Fruit fly (Drosophila melanogaster) S2 (cell line): ENCODE results near the gene Noa36.

Experiments
- CG8478 ChIP-seq: fragments of >200 bp; optimal IDR thresholded peaks from 2 replicates; lab custom pipeline; 2018
- CTCF ChIP-seq, 2 experiments: fragments of >200 bp; optimal IDR thresholded peaks; 2 replicates each; lab custom pipeline; 2018

Gene Noa36

dm6 chr3R:28555324-28555723 lies 43.8 kb downstream of the Noa36 start:
- TF ChIP-seq CG8478 (lab: Kevin White, UChicago) (no peak), CTCF (optimal IDR thresholded peaks at IDR 0.05; lab: Kevin White, UChicago) (no peak)

- TF ChIP-seq CG8478 (lab: Kevin White, UChicago) (no peak), CTCF (optimal IDR thresholded peaks at IDR 0.05; lab: Kevin White, UChicago) (no peak)
Measured at dm6 chr3R:28553023-28553422, 46.1 kb downstream of the Noa36 start.

- TF ChIP-seq CTCF (optimal IDR thresholded peaks at IDR 0.05; lab: Kevin White, UChicago) (no peak), CG8478 (lab: Kevin White, UChicago) (no peak)
Measured at dm6 chr3R:28552249-28552648, 46.8 kb downstream of the Noa36 start.

- TF ChIP-seq CTCF (optimal IDR thresholded peaks at IDR 0.05; lab: Kevin White, UChicago) = no peak
- no peak for TF ChIP-seq CG8478 (lab: Kevin White, UChicago)
Measured at dm6 chr3R:28548457-28548856, 50.6 kb downstream of the Noa36 start.
